Worm (Caenorhabditis elegans) whole organism, L1 larva: ENCODE results near the gene srh-149.

ENCODE experiments used
- C16A3.4 ChIP-seq: fragments of 150-350 bp; optimal IDR thresholded peaks from 2 replicates; lab custom pipeline; 2014; ENCODE audit warnings: missing biosample characterization, missing genetic modification characterization
- F16B12.6 ChIP-seq: fragments of 150-350 bp; optimal IDR thresholded peaks from 2 replicates; lab custom pipeline; 2014; ENCODE audit warnings: missing biosample characterization, missing genetic modification characterization
- alr-1 ChIP-seq: fragments of 200-800 bp; sonication (Bioruptor generic); optimal IDR thresholded peaks from 2 replicates; lab custom pipeline; 2018; ENCODE audit warnings: borderline replicate concordance, mild to moderate bottlenecking, missing genetic modification characterization, missing compliant biosample characterization
- aly-2 ChIP-seq: fragments of 150-350 bp; optimal IDR thresholded peaks from 2 replicates; lab custom pipeline; 2014; ENCODE audit warnings: missing biosample characterization, missing genetic modification characterization
- ama-1 ChIP-seq: fragments of 150-350 bp; optimal IDR thresholded peaks from 2 replicates; lab custom pipeline; 2014
- blmp-1 ChIP-seq: fragments of 150-350 bp; optimal IDR thresholded peaks from 2 replicates; lab custom pipeline; 2014; ENCODE audit warnings: missing biosample characterization, missing genetic modification characterization
- ceh-63 ChIP-seq: fragments of 200-800 bp; sonication (Bioruptor generic); optimal IDR thresholded peaks from 2 replicates; lab custom pipeline; 2018; ENCODE audit warnings: mild to moderate bottlenecking, missing genetic modification characterization, missing compliant biosample characterization
- dpl-1 ChIP-seq, 3 experiments: fragments of 150-350 bp in 2 of 3; sonication (generic microtip) in 1 of 3; optimal IDR thresholded peaks; 2 replicates each; lab custom pipeline; 2014 to 2017; ENCODE audit warnings: missing biosample characterization in 3 of 3, missing genetic modification characterization in 3 of 3, missing genetic modification reagents in 3 of 3
- dsc-1 ChIP-seq: sonication (generic microtip); optimal IDR thresholded peaks from 2 replicates; lab custom pipeline; 2016; ENCODE audit warnings: mild to moderate bottlenecking, missing genetic modification characterization, missing compliant biosample characterization
- efl-1 ChIP-seq, 4 experiments: fragments of 150-350 bp; optimal IDR thresholded peaks in 3 of 4; peaks in 1 of 4; 1 replicate in 1 of 4; 2 replicates in 3 of 4; lab custom pipeline; 2014; ENCODE audit warnings: missing biosample characterization in 2 of 4, missing genetic modification characterization in 2 of 4, missing genetic modification reagents in 2 of 4
- egl-13 ChIP-seq: sonication (generic microtip); optimal IDR thresholded peaks from 2 replicates; lab custom pipeline; 2016; ENCODE audit warnings: missing genotype, missing genetic modification reagents, missing genetic modification characterization, missing compliant biosample characterization
- elt-2 ChIP-seq: sonication (generic microtip); optimal IDR thresholded peaks from 2 replicates; lab custom pipeline; 2016; ENCODE audit warnings: missing genetic modification characterization, mild to moderate bottlenecking, inconsistent platforms, missing compliant biosample characterization, missing genetic modification reagents
- ets-5 ChIP-seq: fragments of 200-800 bp; sonication (Bioruptor generic); IDR thresholded peaks from 2 replicates; pipeline ENCODE4 v1.3.6; 2022; ENCODE audit warnings: missing genetic modification characterization, missing compliant biosample characterization
- fkh-8 ChIP-seq: sonication (generic microtip); optimal IDR thresholded peaks from 2 replicates; lab custom pipeline; 2016; ENCODE audit warnings: mild to moderate bottlenecking, missing genetic modification characterization, missing compliant biosample characterization
- hlh-4 ChIP-seq: sonication (generic microtip); optimal IDR thresholded peaks from 2 replicates; lab custom pipeline; 2016; ENCODE audit warnings: mild to moderate bottlenecking, missing genetic modification characterization, missing compliant biosample characterization
- isw-1 ChIP-seq: fragments of 200-800 bp; sonication (Bioruptor generic); IDR thresholded peaks from 2 replicates; pipeline ENCODE4 v1.3.6; 2022; ENCODE audit warnings: missing genetic modification characterization, missing compliant biosample characterization
- mdl-1 ChIP-seq, 2 experiments: fragments of 150-350 bp; optimal IDR thresholded peaks; 2 replicates each; lab custom pipeline; 2014 to 2017; ENCODE audit warnings: missing biosample characterization in 2 of 2, missing genetic modification characterization in 2 of 2, inconsistent platforms in 1 of 2
- mep-1 ChIP-seq: fragments of 150-350 bp; optimal IDR thresholded peaks from 2 replicates; lab custom pipeline; 2014; ENCODE audit warnings: missing biosample characterization, missing genetic modification characterization
- nhr-12 ChIP-seq: sonication (generic microtip); optimal IDR thresholded peaks from 2 replicates; lab custom pipeline; 2017; ENCODE audit warnings: missing biosample characterization, missing genetic modification characterization
- nhr-20 ChIP-seq: sonication (generic microtip); optimal IDR thresholded peaks from 2 replicates; lab custom pipeline; 2016; ENCODE audit warnings: mild to moderate bottlenecking, missing genetic modification characterization, missing compliant biosample characterization
- nhr-71 ChIP-seq: sonication (generic microtip); optimal IDR thresholded peaks from 2 replicates; lab custom pipeline; 2016; ENCODE audit warnings: mild to moderate bottlenecking, missing genetic modification characterization, moderate library complexity, missing compliant biosample characterization
- nhr-84 ChIP-seq: sonication (generic microtip); optimal IDR thresholded peaks from 2 replicates; lab custom pipeline; 2017; ENCODE audit warnings: missing biosample characterization, missing genetic modification characterization
- nhr-85 ChIP-seq: sonication (generic microtip); peaks from one replicate; lab custom pipeline; 2016; ENCODE audit warnings: missing genetic modification characterization, inconsistent platforms, missing compliant biosample characterization
- skn-1 ChIP-seq: fragments of 150-350 bp; optimal IDR thresholded peaks from 2 replicates; lab custom pipeline; 2014; ENCODE audit warnings: missing biosample characterization, missing genetic modification characterization
- sptf-1 ChIP-seq: fragments of 150-350 bp; optimal IDR thresholded peaks from 2 replicates; lab custom pipeline; 2014; ENCODE audit warnings: missing biosample characterization, missing genetic modification characterization
- swsn-7 ChIP-seq: sonication (generic microtip); optimal IDR thresholded peaks from 2 replicates; lab custom pipeline; 2016; ENCODE audit warnings: missing genetic modification characterization, missing compliant biosample characterization
- xbp-1 ChIP-seq: sonication (generic microtip); optimal IDR thresholded peaks from 2 replicates; lab custom pipeline; 2016; ENCODE audit warnings: missing genetic modification characterization, missing compliant biosample characterization
- zag-1 ChIP-seq: fragments of 150-350 bp; optimal IDR thresholded peaks from 2 replicates; lab custom pipeline; 2014; ENCODE audit warnings: missing biosample characterization, missing genetic modification characterization
- zip-4 ChIP-seq: fragments of 200-800 bp; sonication (Bioruptor generic); optimal IDR thresholded peaks from 2 replicates; lab custom pipeline; 2018; ENCODE audit warnings: mild to moderate bottlenecking, missing genetic modification characterization, moderate library complexity, missing compliant biosample characterization
- ztf-4 ChIP-seq: fragments of 150-350 bp; optimal IDR thresholded peaks from 2 replicates; lab custom pipeline; 2014; ENCODE audit warnings: missing biosample characterization, missing genetic modification characterization

Gene srh-149

ce11 chrV:15870356-15870755 is 29.4 kb upstream of the srh-149 start, which contains the start of gene str-57:
Gene str-57, plus strand, starts transcription at chrV:15870656.
- peak; percentile 28 for TF ChIP-seq fkh-8 (tag; lab: Kevin White, UChicago)
- no peak for TF ChIP-seq skn-1

ce11 chrV:15867373-15867772 is 26.4 kb upstream of the srh-149 start, which contains the start of gene fbxa-197:
Gene fbxa-197, plus strand, starts transcription at chrV:15867673.
- no peak for TF ChIP-seq xbp-1 (tag; lab: Kevin White, UChicago)
- no peak for TF ChIP-seq nhr-84 (tag; lab: Kevin White, UChicago)
- no peak for TF ChIP-seq ama-1 (lab: Kevin White, UChicago)
- no peak for TF ChIP-seq zag-1
- TF ChIP-seq ztf-4 = no peak
- TF ChIP-seq isw-1 (GFP tag; lab: Robert Waterston, UW) = no peak
- no peak for TF ChIP-seq efl-1 (optimal IDR thresholded peaks at IDR 0.05; lab: Kevin White, UChicago)
- TF ChIP-seq efl-1 (GFP tag; optimal IDR thresholded peaks at IDR 0.05 in 1 of 2; lab: Kevin White, UChicago) = no peak
- no peak for TF ChIP-seq mdl-1 (tag; optimal IDR thresholded peaks at IDR 0.05; lab: Kevin White, UChicago)
- no peak for TF ChIP-seq zip-4 (GFP tag; lab: Kevin White, UChicago)
- TF ChIP-seq ceh-63 (GFP tag; lab: Kevin White, UChicago) = no peak
- no peak for TF ChIP-seq nhr-20 (tag; lab: Kevin White, UChicago)
- no peak for TF ChIP-seq nhr-85 (tag; lab: Kevin White, UChicago)

ce11 chrV:15865839-15866238 is 24.8 kb upstream of the srh-149 start, which contains the start of gene srh-293:
Gene srh-293, plus strand, starts transcription at chrV:15866139.
- TF ChIP-seq C16A3.4 (tag; lab: Kevin White, UChicago) = no peak
- TF ChIP-seq alr-1 (tag; lab: Kevin White, UChicago) = no peak
- TF ChIP-seq dpl-1 (GFP tag; optimal IDR thresholded peaks at IDR 0.05; lab: Kevin White, UChicago) = no peak
- no peak for TF ChIP-seq mep-1 (tag; lab: Kevin White, UChicago)
- TF ChIP-seq sptf-1 = no peak

- TF ChIP-seq C16A3.4 (tag; lab: Kevin White, UChicago) (no peak), aly-2 (tag; lab: Kevin White, UChicago) (no peak), F16B12.6 (tag; lab: Kevin White, UChicago) (no peak)
These were observed 22.0 kb upstream of the srh-149 start, which contains the start of gene srh-299 for ce11 chrV:15863042-15863441. Gene srh-299, plus strand, starts transcription at chrV:15863342.

ce11 chrV:15862599-15862998 is 21.6 kb upstream of the srh-149 start, which contains the start of gene srz-12:
Gene srz-12, minus strand, starts transcription at chrV:15862699.
- no peak for TF ChIP-seq egl-13 (tag; lab: Kevin White, UChicago)
- TF ChIP-seq ceh-63 (GFP tag; lab: Kevin White, UChicago) = no peak
- no peak for TF ChIP-seq nhr-71
- TF ChIP-seq swsn-7 (tag; lab: Kevin White, UChicago) = no peak
- no peak for TF ChIP-seq elt-2 (tag; lab: Kevin White, UChicago)
- TF ChIP-seq ets-5 (GFP tag; lab: Robert Waterston, UW) = no peak
- TF ChIP-seq alr-1 (tag; lab: Kevin White, UChicago) = no peak
- no peak for TF ChIP-seq blmp-1 (tag; lab: Kevin White, UChicago)
- TF ChIP-seq nhr-12 (tag; lab: Kevin White, UChicago) = no peak
- no peak for TF ChIP-seq ama-1 (lab: Kevin White, UChicago)
- no peak for TF ChIP-seq aly-2 (tag; lab: Kevin White, UChicago)
- no peak for TF ChIP-seq dsc-1
- TF ChIP-seq, all 84 proteins: peak for 0

- TF ChIP-seq hlh-4 (tag; lab: Kevin White, UChicago) (peak; percentile 20), alr-1 (tag; lab: Kevin White, UChicago) (no peak)
These were observed 17.3 kb upstream of the srh-149 start, which contains the start of gene srh-148 for ce11 chrV:15858292-15858691. Gene srh-148, minus strand, starts transcription at chrV:15858392.
